Fruit fly (Drosophila melanogaster): Measurements from ENCODE around the gene CG34169.
A peak's percentile ranks its signal among the peaks of the same experiment; 100 is the strongest.

The CG34169 gene

dm6 chr2L:17159641-17160040 is 13.6 kb upstream of the CG34169 start (continued):
- TF ChIP-seq wdn (GFP tag; IDR thresholded peaks at IDR 0.05) (no peak), sd (tag; optimal IDR thresholded peaks at IDR 0.05) (no peak), chif (GFP tag; optimal IDR thresholded peaks at IDR 0.05) (no peak), CG42726 (GFP tag; IDR thresholded peaks at IDR 0.05; ENCODE audit: partially characterized antibody) (no peak), pum (GFP tag; optimal IDR thresholded peaks at IDR 0.05) (no peak), Aef1 (GFP tag; IDR thresholded peaks at IDR 0.05) (no peak; the same call in 2 of the 3 replicates), CG4707 (GFP tag; optimal IDR thresholded peaks at IDR 0.05) (no peak), bowl (GFP tag; IDR thresholded peaks at IDR 0.05) (no peak), HHEX (GFP tag; optimal IDR thresholded peaks at IDR 0.05) (peak; percentile 18), CrebB (tag; optimal IDR thresholded peaks at IDR 0.05) (no peak), CG31441 (GFP tag; IDR thresholded peaks at IDR 0.05) (no peak), CG11504 (tag; optimal IDR thresholded peaks at IDR 0.05) (peak; percentile 49), unc-4 (GFP tag; IDR thresholded peaks at IDR 0.05; ENCODE audit: partially characterized antibody) (no peak), CG7839 (tag; optimal IDR thresholded peaks at IDR 0.05) (peak; percentile 44), CG6791 (GFP tag; IDR thresholded peaks at IDR 0.05; ENCODE audit: partially characterized antibody) (no peak), HLH4C (GFP tag; IDR thresholded peaks at IDR 0.05; ENCODE audit: partially characterized antibody) (no peak), hth (optimal IDR thresholded peaks at IDR 0.05) (no peak), esg (GFP tag; conservative IDR thresholded peaks at IDR 0.05) (no peak; the same call in 1 of the 2 replicates), vnd (GFP tag; IDR thresholded peaks at IDR 0.05; ENCODE audit: partially characterized antibody) (no peak), CG34422 (GFP tag; IDR thresholded peaks at IDR 0.05) (no peak), Fer1 (GFP tag; optimal IDR thresholded peaks at IDR 0.05) (peak; percentile 55), fd96Cb (tag; optimal IDR thresholded peaks at IDR 0.05) (no peak), CG13894 (tag; optimal IDR thresholded peaks at IDR 0.05) (peak; percentile 37), slou (GFP tag; optimal IDR thresholded peaks at IDR 0.05) (no peak), lola (GFP tag; optimal IDR thresholded peaks at IDR 0.05) (no peak), bcd (GFP tag; optimal IDR thresholded peaks at IDR 0.05) (peak; percentile 8), Atf6 (GFP tag; IDR thresholded peaks at IDR 0.05) (no peak), dati (GFP tag; IDR thresholded peaks at IDR 0.05) (no peak), CG8924 (tag; optimal IDR thresholded peaks at IDR 0.05) (no peak), CG15269 (tag; optimal IDR thresholded peaks at IDR 0.05) (peak; percentile 53), pb (GFP tag; optimal IDR thresholded peaks at IDR 0.05) (no peak), Lhr (GFP tag; optimal IDR thresholded peaks at IDR 0.05) (no peak), ken (GFP tag; IDR thresholded peaks at IDR 0.05) (no peak), Dip2 (GFP tag; IDR thresholded peaks at IDR 0.05) (no peak), sr (GFP tag; IDR thresholded peaks at IDR 0.05) (no peak), CG7556 (GFP tag; optimal IDR thresholded peaks at IDR 0.05) (peak; percentile 41), CG8281 (tag; optimal IDR thresholded peaks at IDR 0.05) (no peak), CG14667 (GFP tag; IDR thresholded peaks at IDR 0.05) (no peak), CG11398 (GFP tag; optimal IDR thresholded peaks at IDR 0.05) (no peak), CG5245 (GFP tag; optimal IDR thresholded peaks at IDR 0.05) (no peak), CG1832 (GFP tag; optimal IDR thresholded peaks at IDR 0.05) (no peak), az2 (GFP tag; optimal IDR thresholded peaks at IDR 0.05) (no peak), ewg (GFP tag; optimal IDR thresholded peaks at IDR 0.05) (no peak), HLH54F (GFP tag; optimal IDR thresholded peaks at IDR 0.05) (no peak), mam (GFP tag; optimal IDR thresholded peaks at IDR 0.05) (peak; percentile 2), ab (GFP tag; optimal IDR thresholded peaks at IDR 0.05) (no peak), grau (tag; optimal IDR thresholded peaks at IDR 0.05) (peak; percentile 29), gcm (GFP tag; optimal IDR thresholded peaks at IDR 0.05) (no peak), Hsf (GFP tag; optimal IDR thresholded peaks at IDR 0.05) (no peak), CG4820 (GFP tag; optimal IDR thresholded peaks at IDR 0.05) (no peak), HLH3B (GFP tag; IDR thresholded peaks at IDR 0.05) (peak; percentile 49; the same call in 1 of the 2 replicates)
